Worm (Caenorhabditis elegans): ENCODE results near the gene C14C10.1.

The C14C10.1 gene

DNA sequence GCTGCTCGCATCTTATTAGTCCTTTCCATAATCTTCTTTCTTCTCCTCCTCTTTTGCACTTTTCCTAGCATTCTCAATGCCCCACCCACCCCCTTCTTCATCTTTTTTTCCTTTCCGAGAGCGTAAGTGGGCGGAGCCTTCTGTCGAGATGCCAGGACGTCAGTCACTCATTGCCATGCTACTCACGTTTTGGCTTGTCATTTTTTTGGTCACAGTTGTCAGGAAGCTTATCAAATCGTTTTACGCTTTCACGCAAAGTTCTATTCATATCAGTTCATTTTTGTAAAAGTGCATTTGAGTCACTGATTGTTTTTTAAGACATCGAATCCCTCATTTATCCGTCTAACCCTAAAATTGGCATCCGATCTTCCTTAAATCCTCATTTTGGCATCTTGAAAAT is 48.1 kb upstream of the C14C10.1 start (continued):
- TF ChIP-seq R02D3.7 (tag; optimal IDR thresholded peaks at IDR 0.05) (no peak), dmd-8 (GFP tag; IDR thresholded peaks at IDR 0.05) (no peak), T20F7.1 (GFP tag; optimal IDR thresholded peaks at IDR 0.05) (no peak), tra-1 (GFP tag; IDR thresholded peaks at IDR 0.05) (no peak), madf-5 (GFP tag; IDR thresholded peaks at IDR 0.05) (no peak), aly-2 (tag; optimal IDR thresholded peaks at IDR 0.05) (no peak), lin-38 (GFP tag; IDR thresholded peaks at IDR 0.05) (no peak), ceh-28 (tag; optimal IDR thresholded peaks at IDR 0.05) (no peak), nhr-42 (GFP tag; IDR thresholded peaks at IDR 0.05) (no peak), ctbp-1 (GFP tag; IDR thresholded peaks at IDR 0.05) (no peak), rbr-2 (tag; optimal IDR thresholded peaks at IDR 0.05) (peak; percentile 18), ceh-82 (tag; optimal IDR thresholded peaks at IDR 0.05) (no peak)

DNA sequence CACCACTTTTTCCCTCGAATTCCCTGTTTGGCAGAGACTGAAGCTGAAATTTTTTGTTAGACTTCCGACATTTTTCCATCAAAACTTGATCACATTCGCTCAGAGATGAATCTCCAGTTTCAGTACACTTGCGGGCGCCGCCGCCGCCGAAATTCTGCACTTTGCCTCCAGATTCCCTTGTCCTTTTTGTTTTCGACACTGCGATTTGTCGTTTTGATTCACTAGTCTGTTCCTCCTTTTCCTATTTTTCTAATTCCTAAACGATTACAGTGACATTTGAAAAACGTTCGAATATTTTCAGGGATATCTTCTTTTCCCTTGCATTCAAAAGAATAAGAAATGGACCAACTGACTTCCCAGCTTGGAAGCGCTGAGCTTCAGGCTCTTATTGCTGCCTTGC is 47.4 kb upstream of the C14C10.1 start, which contains the start of gene F45D3.2:
Gene F45D3.2, plus strand, starts transcription at position 301 of the 400 bp plus-strand sequence.
- no peak for TF ChIP-seq nhr-10 (tag; optimal IDR thresholded peaks at IDR 0.05)
- peak; percentile 29 for TF ChIP-seq aha-1 (tag)

DNA sequence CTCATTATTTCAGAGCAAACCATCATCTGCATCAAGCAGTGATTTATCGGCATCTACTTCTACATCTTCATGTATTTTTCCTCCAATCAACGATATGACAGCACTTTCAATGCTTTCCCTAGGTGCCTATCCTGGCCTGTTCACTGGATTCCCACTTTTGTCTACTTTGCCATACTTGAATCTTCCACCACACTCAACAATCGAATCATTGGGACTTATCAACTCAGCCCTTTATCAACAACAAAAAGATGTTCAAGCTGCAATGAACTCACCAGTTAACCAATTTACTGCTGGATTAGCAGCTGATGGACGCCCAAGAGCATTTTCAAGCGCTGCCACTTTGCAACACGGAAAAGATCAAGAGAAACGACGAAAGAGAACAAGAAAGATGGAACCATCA is 46.9 kb upstream of the C14C10.1 start:
- TF ChIP-seq saeg-2 (GFP tag; IDR thresholded peaks at IDR 0.05), result no peak
- peak in 1 of 2 experiments; percentile 98 for TF ChIP-seq unc-62 (GFP tag; optimal IDR thresholded peaks at IDR 0.05 in 1 of 2)
- no peak for TF ChIP-seq unc-62 (tag; optimal IDR thresholded peaks at IDR 0.05)

ce11 chrV:12542683-12543319 is 45.3 kb upstream of the C14C10.1 start:
- TF ChIP-seq lin-1 (GFP tag; IDR thresholded peaks at IDR 0.05), result no peak
- no peak for TF ChIP-seq F26F4.8 (GFP tag; conservative IDR thresholded peaks at IDR 0.05)
- TF ChIP-seq ama-1 (optimal IDR thresholded peaks at IDR 0.05), result peak; percentile 53
- no peak for TF ChIP-seq D1046.2 (GFP tag; IDR thresholded peaks at IDR 0.05)
- no peak for TF ChIP-seq ztf-7 (tag; optimal IDR thresholded peaks at IDR 0.05)
- TF ChIP-seq tag-97 (GFP tag; IDR thresholded peaks at IDR 0.05), result no peak
- no peak for TF ChIP-seq F10B5.3 (tag; optimal IDR thresholded peaks at IDR 0.05)
- no peak for TF ChIP-seq daf-8 (GFP tag; IDR thresholded peaks at IDR 0.05)
- peak; percentile 65 for TF ChIP-seq aha-1 (tag)
- TF ChIP-seq dve-1 (tag; optimal IDR thresholded peaks at IDR 0.05; ENCODE audit: insufficient read depth), result no peak
- no peak for TF ChIP-seq Y75B8A.6 (GFP tag; IDR thresholded peaks at IDR 0.05)
- no peak for TF ChIP-seq spr-3 (GFP tag; optimal IDR thresholded peaks at IDR 0.05)
- no peak for TF ChIP-seq F49E8.2 (tag; optimal IDR thresholded peaks at IDR 0.05; ENCODE audit: borderline replicate concordance)
- no peak for TF ChIP-seq snpc-1.2 (GFP tag; IDR thresholded peaks at IDR 0.05)
- no peak for TF ChIP-seq arid-1 (GFP tag; conservative IDR thresholded peaks at IDR 0.05)
- no peak for TF ChIP-seq mep-1 (tag; optimal IDR thresholded peaks at IDR 0.05)
- no peak for TF ChIP-seq dmd-9 (GFP tag; IDR thresholded peaks at IDR 0.05)
- TF ChIP-seq hlh-11 (tag; optimal IDR thresholded peaks at IDR 0.05), result peak; percentile 46
- TF ChIP-seq rbr-2 (tag; optimal IDR thresholded peaks at IDR 0.05), result peak; percentile 22
- TF ChIP-seq sdz-12 (GFP tag; optimal IDR thresholded peaks at IDR 0.05), result no peak
- TF ChIP-seq nhr-76 (tag; optimal IDR thresholded peaks at IDR 0.05), result no peak
- peak in 1 of 2 experiments; percentile 99 for TF ChIP-seq unc-62 (GFP tag; optimal IDR thresholded peaks at IDR 0.05 in 1 of 2)
- no peak for TF ChIP-seq unc-62 (tag; optimal IDR thresholded peaks at IDR 0.05)
- no peak for TF ChIP-seq ceh-82 (tag; optimal IDR thresholded peaks at IDR 0.05)
- TF ChIP-seq pha-4 (GFP tag; IDR thresholded peaks at IDR 0.05), result no peak
- TF ChIP-seq pha-4 (tag; optimal IDR thresholded peaks at IDR 0.05), result no peak
- TF ChIP-seq Y5F2A.4 (GFP tag; optimal IDR thresholded peaks at IDR 0.05), result no peak
- no peak for TF ChIP-seq madf-9 (GFP tag; conservative IDR thresholded peaks at IDR 0.05)
- no peak for TF ChIP-seq zag-1 (tag; optimal IDR thresholded peaks at IDR 0.05)
- TF ChIP-seq nhr-11 (tag; optimal IDR thresholded peaks at IDR 0.05), result no peak
- peak in 1 of 2 experiments; percentile 38 for TF ChIP-seq mdl-1 (tag; optimal IDR thresholded peaks at IDR 0.05)
- no peak for TF ChIP-seq pqm-1 (tag; optimal IDR thresholded peaks at IDR 0.05)
- no peak for TF ChIP-seq Y105C5A.15 (GFP tag; IDR thresholded peaks at IDR 0.05)
- TF ChIP-seq hlh-30 (tag; optimal IDR thresholded peaks at IDR 0.05; ENCODE audit: insufficient read depth), result peak; percentile 32
- no peak for TF ChIP-seq nhr-111 (GFP tag; optimal IDR thresholded peaks at IDR 0.05)

Data from whole organism, L4 larva.